Worm (Caenorhabditis elegans) whole organism, L1 larva: ENCODE measurements around the gene Y37A1A.3.
A peak's percentile ranks its signal among the peaks of the same experiment; 100 is the strongest.

ENCODE experiments used
- C04F5.9 ChIP-seq: sonication (generic microtip); optimal IDR thresholded peaks from 2 replicates; lab custom pipeline; 2016; ENCODE audit warnings: missing genetic modification characterization, missing compliant biosample characterization
- C16A3.4 ChIP-seq: fragments of 150-350 bp; optimal IDR thresholded peaks from 2 replicates; lab custom pipeline; 2014; ENCODE audit warnings: missing biosample characterization, missing genetic modification characterization
- F16B12.6 ChIP-seq: fragments of 150-350 bp; optimal IDR thresholded peaks from 2 replicates; lab custom pipeline; 2014; ENCODE audit warnings: missing biosample characterization, missing genetic modification characterization
- Y116A8C.19 ChIP-seq: sonication (generic microtip); optimal IDR thresholded peaks from 2 replicates; lab custom pipeline; 2016; ENCODE audit warnings: missing compliant biosample characterization, missing genetic modification characterization, borderline replicate concordance
- aly-2 ChIP-seq: fragments of 150-350 bp; optimal IDR thresholded peaks from 2 replicates; lab custom pipeline; 2014; ENCODE audit warnings: missing biosample characterization, missing genetic modification characterization
- ama-1 ChIP-seq: fragments of 150-350 bp; optimal IDR thresholded peaks from 2 replicates; lab custom pipeline; 2014
- ceh-88 ChIP-seq: fragments of 200-800 bp; sonication (Bioruptor generic); IDR thresholded peaks from 2 replicates; pipeline ENCODE4 v1.3.6; 2022; ENCODE audit warnings: missing genetic modification characterization, missing compliant biosample characterization
- ces-1 ChIP-seq: fragments of 150-350 bp; optimal IDR thresholded peaks from 2 replicates; lab custom pipeline; 2014; ENCODE audit warnings: missing biosample characterization, missing genetic modification reagents, missing genetic modification characterization
- dpl-1 ChIP-seq, 3 experiments: fragments of 150-350 bp in 2 of 3; sonication (generic microtip) in 1 of 3; optimal IDR thresholded peaks; 2 replicates each; lab custom pipeline; 2014 to 2017; ENCODE audit warnings: missing biosample characterization in 3 of 3, missing genetic modification characterization in 3 of 3, missing genetic modification reagents in 3 of 3
- dsc-1 ChIP-seq: sonication (generic microtip); optimal IDR thresholded peaks from 2 replicates; lab custom pipeline; 2016; ENCODE audit warnings: mild to moderate bottlenecking, missing genetic modification characterization, missing compliant biosample characterization
- efl-3 ChIP-seq: fragments of 200-800 bp; sonication (Bioruptor generic); optimal IDR thresholded peaks from 2 replicates; lab custom pipeline; 2018; ENCODE audit warnings: mild to moderate bottlenecking, missing genetic modification characterization, missing compliant biosample characterization
- egl-27 ChIP-seq, 2 experiments: fragments of 150-350 bp in 1 of 2; sonication (generic microtip); optimal IDR thresholded peaks; 3 replicates each; lab custom pipeline; 2017 to 2018; ENCODE audit warnings: missing biosample characterization in 2 of 2, missing genetic modification characterization in 2 of 2, missing genetic modification reagents in 2 of 2
- elt-2 ChIP-seq: sonication (generic microtip); optimal IDR thresholded peaks from 2 replicates; lab custom pipeline; 2016; ENCODE audit warnings: missing genetic modification characterization, mild to moderate bottlenecking, inconsistent platforms, missing compliant biosample characterization, missing genetic modification reagents
- fkh-4 ChIP-seq: sonication (generic microtip); optimal IDR thresholded peaks from 2 replicates; lab custom pipeline; 2016; ENCODE audit warnings: missing compliant biosample characterization, missing genetic modification characterization, borderline replicate concordance
- grh-1 ChIP-seq: fragments of 200-800 bp; sonication (Bioruptor generic); IDR thresholded peaks from 2 replicates; pipeline ENCODE4 v1.3.6; 2022; ENCODE audit warnings: missing genetic modification reagents, missing genetic modification characterization, missing compliant biosample characterization
- hlh-17 ChIP-seq: fragments of 200-800 bp; sonication (Bioruptor generic); optimal IDR thresholded peaks from 2 replicates; lab custom pipeline; 2018; ENCODE audit warnings: missing genetic modification characterization, mild to moderate bottlenecking, missing compliant biosample characterization, moderate library complexity, borderline replicate concordance
- hlh-4 ChIP-seq: sonication (generic microtip); optimal IDR thresholded peaks from 2 replicates; lab custom pipeline; 2016; ENCODE audit warnings: mild to moderate bottlenecking, missing genetic modification characterization, missing compliant biosample characterization
- hpl-2 ChIP-seq: fragments of 150-350 bp; optimal IDR thresholded peaks from 2 replicates; lab custom pipeline; 2014; ENCODE audit warnings: missing biosample characterization, missing genetic modification reagents, missing genetic modification characterization
- isw-1 ChIP-seq: fragments of 200-800 bp; sonication (Bioruptor generic); IDR thresholded peaks from 2 replicates; pipeline ENCODE4 v1.3.6; 2022; ENCODE audit warnings: missing genetic modification characterization, missing compliant biosample characterization
- jun-1 ChIP-seq: fragments of 150-350 bp; optimal IDR thresholded peaks from 2 replicates; lab custom pipeline; 2014; ENCODE audit warnings: missing biosample characterization, missing genetic modification reagents, missing genetic modification characterization
- lin-13 ChIP-seq: fragments of 150-350 bp; optimal IDR thresholded peaks from 2 replicates; lab custom pipeline; 2014; ENCODE audit warnings: missing biosample characterization, missing genetic modification reagents, missing genetic modification characterization
- lin-14 ChIP-seq: fragments of 200-800 bp; sonication (Bioruptor generic); optimal IDR thresholded peaks from 2 replicates; lab custom pipeline; 2018; ENCODE audit warnings: mild to moderate bottlenecking, missing genetic modification characterization, moderate library complexity, missing compliant biosample characterization
- lin-15B ChIP-seq: fragments of 150-350 bp; sonication (generic microtip); optimal IDR thresholded peaks from 3 replicates; lab custom pipeline; 2014; ENCODE audit warnings: missing biosample characterization, missing genetic modification characterization
- lin-35 ChIP-seq, 2 experiments: fragments of 150-350 bp; optimal IDR thresholded peaks; 2 replicates each; lab custom pipeline; 2014; ENCODE audit warnings: missing biosample characterization in 2 of 2, missing genetic modification characterization in 2 of 2, missing genetic modification reagents in 2 of 2
- lsy-2 ChIP-seq, 2 experiments: fragments of 150-350 bp; optimal IDR thresholded peaks; 2 replicates each; lab custom pipeline; 2014; ENCODE audit warnings: missing biosample characterization in 2 of 2, missing genetic modification characterization in 2 of 2
- mab-9 ChIP-seq: fragments of 200-800 bp; sonication (Bioruptor generic); IDR thresholded peaks from 2 replicates; pipeline ENCODE4 v1.3.6; 2022; ENCODE audit warnings: missing genetic modification reagents, missing genetic modification characterization, missing compliant biosample characterization
- nhr-11 ChIP-seq: fragments of 150-350 bp; optimal IDR thresholded peaks from 2 replicates; lab custom pipeline; 2014; ENCODE audit warnings: missing biosample characterization, missing genetic modification characterization
- nhr-12 ChIP-seq: sonication (generic microtip); optimal IDR thresholded peaks from 2 replicates; lab custom pipeline; 2017; ENCODE audit warnings: missing biosample characterization, missing genetic modification characterization
- nhr-20 ChIP-seq: sonication (generic microtip); optimal IDR thresholded peaks from 2 replicates; lab custom pipeline; 2016; ENCODE audit warnings: mild to moderate bottlenecking, missing genetic modification characterization, missing compliant biosample characterization
- nhr-77 ChIP-seq: fragments of 150-350 bp; optimal IDR thresholded peaks from 2 replicates; lab custom pipeline; 2014; ENCODE audit warnings: missing biosample characterization, missing genetic modification characterization
- nhr-85 ChIP-seq: sonication (generic microtip); peaks from one replicate; lab custom pipeline; 2016; ENCODE audit warnings: missing genetic modification characterization, inconsistent platforms, missing compliant biosample characterization
- nhr-90 ChIP-seq: sonication (generic microtip); optimal IDR thresholded peaks from 2 replicates; lab custom pipeline; 2016; ENCODE audit warnings: mild to moderate bottlenecking, missing genetic modification characterization, missing compliant biosample characterization; ENCODE audit not compliant: poor library complexity
- pag-3 ChIP-seq: sonication (generic microtip); optimal IDR thresholded peaks from 2 replicates; lab custom pipeline; 2017; ENCODE audit warnings: missing genetic modification characterization, mild to moderate bottlenecking, missing compliant biosample characterization, antibody characterized with exemption, borderline replicate concordance; ENCODE audit not compliant: insufficient read depth
- rnt-1 ChIP-seq: sonication (generic microtip); optimal IDR thresholded peaks from 2 replicates; lab custom pipeline; 2016; ENCODE audit warnings: mild to moderate bottlenecking, missing genetic modification characterization, moderate library complexity, missing compliant biosample characterization
- skn-1 ChIP-seq: fragments of 150-350 bp; optimal IDR thresholded peaks from 2 replicates; lab custom pipeline; 2014; ENCODE audit warnings: missing biosample characterization, missing genetic modification characterization
- snpc-4 ChIP-seq: fragments of 150-350 bp; optimal IDR thresholded peaks from 2 replicates; lab custom pipeline; 2014; ENCODE audit warnings: missing biosample characterization, missing genetic modification characterization
- snu-23 ChIP-seq: sonication (generic microtip); optimal IDR thresholded peaks from 2 replicates; lab custom pipeline; 2016; ENCODE audit warnings: missing genetic modification characterization, missing compliant biosample characterization
- sox-4 ChIP-seq: sonication (generic microtip); optimal IDR thresholded peaks from 2 replicates; lab custom pipeline; 2016; ENCODE audit warnings: missing genetic modification characterization, missing compliant biosample characterization
- sup-37 ChIP-seq: fragments of 200-800 bp; sonication (Bioruptor generic); optimal IDR thresholded peaks from 2 replicates; lab custom pipeline; 2018; ENCODE audit warnings: mild to moderate bottlenecking, missing genetic modification characterization, missing compliant biosample characterization
- unc-130 ChIP-seq: fragments of 150-350 bp; optimal IDR thresholded peaks from 2 replicates; lab custom pipeline; 2017; ENCODE audit warnings: missing biosample characterization, missing genetic modification characterization, inconsistent platforms
- unc-62 ChIP-seq: fragments of 150-350 bp; optimal IDR thresholded peaks from 2 replicates; lab custom pipeline; 2014; ENCODE audit warnings: missing biosample characterization, missing genetic modification reagents, missing genetic modification characterization
- unc-86 ChIP-seq: sonication (generic microtip); optimal IDR thresholded peaks from 2 replicates; lab custom pipeline; 2016; ENCODE audit warnings: missing genetic modification characterization, missing compliant biosample characterization
- unc-98 ChIP-seq: fragments of 200-800 bp; sonication (Bioruptor generic); IDR thresholded peaks from 2 replicates; pipeline ENCODE4 v1.3.6; 2022; ENCODE audit warnings: missing genetic modification characterization, missing compliant biosample characterization
- xbp-1 ChIP-seq: sonication (generic microtip); optimal IDR thresholded peaks from 2 replicates; lab custom pipeline; 2016; ENCODE audit warnings: missing genetic modification characterization, missing compliant biosample characterization
- zag-1 ChIP-seq: fragments of 150-350 bp; optimal IDR thresholded peaks from 2 replicates; lab custom pipeline; 2014; ENCODE audit warnings: missing biosample characterization, missing genetic modification characterization
- zip-4 ChIP-seq: fragments of 200-800 bp; sonication (Bioruptor generic); optimal IDR thresholded peaks from 2 replicates; lab custom pipeline; 2018; ENCODE audit warnings: mild to moderate bottlenecking, missing genetic modification characterization, moderate library complexity, missing compliant biosample characterization
- ztf-11 ChIP-seq, 2 experiments: sonication (generic microtip); optimal IDR thresholded peaks; 2 replicates each; lab custom pipeline; 2016 to 2017; ENCODE audit warnings: missing genetic modification characterization in 2 of 2, missing biosample characterization in 1 of 2, missing compliant biosample characterization in 1 of 2

The Y37A1A.3 gene

DNA sequence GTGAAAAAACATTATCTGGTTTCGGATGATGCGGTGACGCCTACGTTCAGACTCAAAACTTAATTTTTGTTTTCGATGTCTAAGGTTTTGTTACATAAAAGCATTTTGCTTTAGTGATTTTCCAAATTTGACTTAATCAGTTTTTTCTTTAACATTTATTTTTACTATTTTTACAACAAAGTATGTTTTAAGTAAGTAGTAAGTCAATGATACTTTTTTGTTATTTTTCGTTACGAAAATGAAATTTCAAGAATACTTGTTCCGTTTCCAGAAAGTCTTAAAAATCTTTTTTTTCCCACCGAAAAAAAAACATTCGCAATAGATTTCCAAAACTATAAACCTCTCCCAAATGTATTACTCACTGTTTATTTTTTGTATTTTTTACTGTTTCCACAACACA lies 25.0 kb upstream of the Y37A1A.3 start:
- TF ChIP-seq isw-1 (GFP tag; lab: Robert Waterston, UW) (no peak), pag-3 (no peak), aly-2 (no peak), nhr-85 (tag; lab: Kevin White, UChicago) (no peak), efl-3 (no peak), ztf-11 (tag; optimal IDR thresholded peaks at IDR 0.05; lab: Kevin White, UChicago) (no peak), hlh-17 (no peak), ces-1 (GFP tag; lab: Kevin White, UChicago) (no peak), nhr-11 (tag; lab: Kevin White, UChicago) (no peak), nhr-20 (no peak), ceh-88 (GFP tag; lab: Robert Waterston, UW) (no peak), snu-23 (GFP tag; lab: Kevin White, UChicago) (no peak), elt-2 (no peak), grh-1 (GFP tag; lab: Robert Waterston, UW) (no peak), lin-13 (GFP tag; lab: Kevin White, UChicago) (no peak), egl-27 (tag; optimal IDR thresholded peaks at IDR 0.05; lab: Kevin White, UChicago) (no peak), unc-86 (tag; lab: Kevin White, UChicago) (no peak), C04F5.9 (no peak), zag-1 (tag; lab: Kevin White, UChicago) (no peak), snpc-4 (tag; lab: Kevin White, UChicago) (no peak)
- TF ChIP-seq, all 84 proteins: peak for 0

DNA sequence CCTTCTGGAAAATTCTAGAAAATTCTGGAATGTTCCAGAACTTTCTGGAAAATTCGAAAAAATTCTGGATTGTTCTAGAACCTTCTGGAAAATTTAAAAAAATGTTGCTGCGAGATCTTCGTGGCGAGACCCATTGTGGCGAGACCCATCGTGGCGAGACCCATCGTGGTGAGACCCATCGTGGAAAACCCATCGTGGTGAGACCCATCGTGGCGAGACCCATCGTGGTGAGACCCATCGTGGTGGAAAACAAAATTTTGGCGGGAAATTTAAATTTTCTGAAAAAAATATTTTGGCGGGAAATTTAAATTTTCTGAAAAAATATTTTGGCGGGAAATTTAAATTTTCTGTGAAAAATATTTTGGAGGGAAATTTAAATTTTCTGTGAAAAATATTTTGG lies 19.6 kb upstream of the Y37A1A.3 start:
- 0 out of 2 replicates have a peak, but pooled peaks have one; percentile 25 for TF ChIP-seq grh-1 (GFP tag; lab: Robert Waterston, UW)
- TF ChIP-seq, all 84 proteins: peak for 1; not testable (repeated sequence) for 83

DNA sequence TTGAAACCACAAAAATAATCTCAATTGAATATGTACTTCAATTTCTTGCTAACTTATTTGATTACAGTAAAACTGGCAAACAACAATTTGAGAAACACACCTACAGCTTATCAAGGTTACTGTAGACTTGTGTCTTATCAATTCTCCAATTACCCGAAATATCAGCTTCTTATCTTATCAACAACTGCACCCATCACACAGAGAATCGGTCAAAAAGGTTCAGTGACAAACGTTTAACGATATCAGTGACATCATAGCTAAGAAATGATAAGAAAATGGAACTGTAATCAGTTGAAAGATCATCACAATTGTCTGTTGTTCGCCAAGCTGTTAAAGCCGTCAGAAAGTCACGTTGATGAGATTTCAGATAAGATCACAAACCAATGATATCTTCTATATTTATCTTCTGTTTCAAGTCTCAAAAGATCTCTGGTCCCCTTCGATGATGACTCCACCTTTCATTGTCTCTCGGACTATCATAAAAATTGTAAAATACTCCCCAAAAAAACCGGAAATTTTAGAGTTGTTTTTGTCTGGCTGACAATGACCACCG lies 16.6 kb upstream of the Y37A1A.3 start:
- TF ChIP-seq sup-37 (GFP tag; lab: Kevin White, UChicago): no peak
- TF ChIP-seq nhr-77 (tag; lab: Kevin White, UChicago): peak; percentile 14
- TF ChIP-seq nhr-90 (tag; lab: Kevin White, UChicago): peak; percentile 74
- TF ChIP-seq hlh-4 (tag; lab: Kevin White, UChicago): no peak
- no peak for TF ChIP-seq fkh-4 (tag; lab: Kevin White, UChicago)
- no peak for TF ChIP-seq isw-1 (GFP tag; lab: Robert Waterston, UW)
- TF ChIP-seq snu-23 (GFP tag; lab: Kevin White, UChicago): no peak
- no peak for TF ChIP-seq skn-1 (tag; lab: Kevin White, UChicago)
- peak; percentile 48 to 91 for TF ChIP-seq lsy-2 (tag; optimal IDR thresholded peaks at IDR 0.05; lab: Kevin White, UChicago)
- no peak for TF ChIP-seq lin-14 (GFP tag; lab: Kevin White, UChicago)
- TF ChIP-seq F16B12.6 (tag; lab: Kevin White, UChicago): no peak
- TF ChIP-seq zip-4 (GFP tag; lab: Kevin White, UChicago): no peak
- no peak for TF ChIP-seq mab-9 (GFP tag; lab: Robert Waterston, UW)
- no peak for TF ChIP-seq rnt-1 (tag; lab: Kevin White, UChicago)
- no peak for TF ChIP-seq unc-130 (tag; lab: Kevin White, UChicago)
- no peak for TF ChIP-seq unc-62 (GFP tag; lab: Kevin White, UChicago)
- no peak for TF ChIP-seq unc-86 (tag; lab: Kevin White, UChicago)
- TF ChIP-seq hpl-2 (GFP tag; lab: Kevin White, UChicago): no peak
- peak in 1 of 2 experiments; percentile 75 for TF ChIP-seq lin-35 (GFP tag; optimal IDR thresholded peaks at IDR 0.05; lab: Kevin White, UChicago)
- TF ChIP-seq unc-98 (GFP tag; lab: Robert Waterston, UW): no peak
- no peak for TF ChIP-seq ceh-88 (GFP tag; lab: Robert Waterston, UW)
- no peak for TF ChIP-seq nhr-12
- peak; percentile 77 for TF ChIP-seq nhr-20
- TF ChIP-seq dsc-1 (tag; lab: Kevin White, UChicago): no peak
- no peak for TF ChIP-seq C04F5.9
- no peak for TF ChIP-seq C16A3.4 (tag; lab: Kevin White, UChicago)
- peak in 1 of 3 experiments; percentile 22 for TF ChIP-seq dpl-1 (GFP tag; optimal IDR thresholded peaks at IDR 0.05; lab: Kevin White, UChicago)
- no peak for TF ChIP-seq ama-1 (lab: Kevin White, UChicago)
- TF ChIP-seq sox-4: no peak
- TF ChIP-seq lin-15B (tag; lab: Kevin White, UChicago): no peak
- no peak for TF ChIP-seq pag-3
- no peak for TF ChIP-seq aly-2
- no peak for TF ChIP-seq xbp-1 (tag; lab: Kevin White, UChicago)
- peak; percentile 93 for TF ChIP-seq jun-1
- TF ChIP-seq Y116A8C.19: no peak
